Worm (Caenorhabditis elegans): ENCODE results near the gene bcas-2.

ce11 chrIII:6279453-6279852 is 33.8 kb upstream of the bcas-2 start:
- no peak for TF ChIP-seq dao-5 (tag; optimal IDR thresholded peaks at IDR 0.05)
- TF ChIP-seq W03F9.2 (tag; optimal IDR thresholded peaks at IDR 0.05), result no peak
- TF ChIP-seq him-1 (tag; optimal IDR thresholded peaks at IDR 0.05), result no peak
